Worm (Caenorhabditis elegans): ENCODE data around the gene F53E4.2.

F53E4.2 gene

DNA sequence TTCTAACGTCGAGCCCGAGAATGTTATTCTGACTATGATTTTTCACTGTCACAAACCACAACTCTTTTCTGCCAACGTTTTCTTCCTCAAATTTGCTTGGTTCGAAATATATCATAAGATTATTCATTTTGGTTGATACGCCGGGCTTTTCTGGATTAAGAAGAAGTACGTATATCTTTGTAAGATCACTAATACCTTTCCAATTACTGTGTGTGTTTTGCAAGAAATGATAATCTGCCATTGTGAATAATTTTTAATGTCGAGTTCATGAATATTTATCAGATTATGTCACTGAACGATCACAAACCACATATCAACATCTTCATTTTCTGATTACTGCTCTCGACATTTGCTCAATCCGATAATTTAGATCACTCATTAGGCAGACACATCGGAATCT is 31.4 kb downstream of the F53E4.2 start, which contains the start of gene nhr-196:
Gene nhr-196 (plus strand): TSS at position 118 of the 400 bp plus-strand sequence.
- TF ChIP-seq nhr-10 (tag; optimal IDR thresholded peaks at IDR 0.05) (no peak), mdl-1 (tag; optimal IDR thresholded peaks at IDR 0.05) (no peak), lin-13 (GFP tag; optimal IDR thresholded peaks at IDR 0.05) (no peak), nhr-77 (tag; optimal IDR thresholded peaks at IDR 0.05) (no peak), nhr-237 (tag; optimal IDR thresholded peaks at IDR 0.05) (no peak), crh-2 (tag; optimal IDR thresholded peaks at IDR 0.05) (no peak)

DNA sequence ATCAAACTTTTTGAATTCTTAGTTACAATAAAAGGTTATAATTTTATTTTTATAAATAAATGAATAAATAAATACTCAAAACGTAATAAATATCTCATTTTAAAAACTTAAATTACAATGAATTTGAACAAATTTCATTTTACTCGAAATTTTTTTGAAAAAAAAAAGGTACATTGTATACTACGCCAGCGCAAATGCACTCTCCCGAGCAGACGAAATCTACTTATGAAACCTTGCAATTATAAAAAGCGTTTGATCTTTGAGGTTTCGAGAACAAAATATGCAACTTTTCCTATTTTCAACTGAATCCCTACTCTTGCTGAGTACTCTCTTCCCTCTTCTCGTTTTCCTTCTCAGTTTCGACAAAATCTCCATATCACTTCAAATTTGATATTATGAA is 33.4 kb downstream of the F53E4.2 start, which contains the start of gene nhr-197:
Gene nhr-197 (plus strand): TSS at position 301 of the 400 bp plus-strand sequence.
- no peak for TF ChIP-seq nhr-237 (tag; optimal IDR thresholded peaks at IDR 0.05)
- TF ChIP-seq crh-2 (tag; optimal IDR thresholded peaks at IDR 0.05): no peak
- no peak for TF ChIP-seq snpc-4 (tag; optimal IDR thresholded peaks at IDR 0.05)
- TF ChIP-seq nhr-77 (tag; optimal IDR thresholded peaks at IDR 0.05): no peak
- no peak for TF ChIP-seq mbf-1 (tag; optimal IDR thresholded peaks at IDR 0.05)
- no peak for TF ChIP-seq lin-11 (tag; optimal IDR thresholded peaks at IDR 0.05)
- TF ChIP-seq nhr-129 (tag; optimal IDR thresholded peaks at IDR 0.05): no peak
- no peak for TF ChIP-seq unc-55 (GFP tag; optimal IDR thresholded peaks at IDR 0.05)
- no peak for TF ChIP-seq lsy-2 (tag; optimal IDR thresholded peaks at IDR 0.05)

DNA sequence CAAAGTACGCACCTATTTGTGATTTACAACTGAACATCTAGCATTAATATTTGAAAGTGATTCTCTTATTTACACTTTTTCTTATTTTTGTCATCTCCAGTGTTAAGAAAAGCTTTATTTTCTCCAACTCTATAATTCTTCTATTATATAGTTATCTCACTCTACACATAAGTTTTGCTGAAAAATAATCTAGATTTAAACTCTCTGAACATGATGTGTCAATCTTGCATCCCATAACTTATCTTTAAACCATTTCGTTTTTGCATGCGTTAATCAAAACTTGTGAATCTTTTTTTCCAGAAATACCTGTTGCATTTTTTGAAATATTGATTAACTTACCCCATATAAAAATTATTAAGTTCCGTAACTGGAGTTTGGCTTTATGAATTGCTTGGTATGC is 35.7 kb downstream of the F53E4.2 start, which contains the start of gene nhr-268:
Gene nhr-268 (plus strand): TSS at position 301 of the 400 bp plus-strand sequence.
- TF ChIP-seq nhr-23 (tag; optimal IDR thresholded peaks at IDR 0.05) (no peak), nhr-6 (tag; optimal IDR thresholded peaks at IDR 0.05) (no peak), nhr-25 (tag; optimal IDR thresholded peaks at IDR 0.05) (no peak), ztf-1 (GFP tag; conservative IDR thresholded peaks at IDR 0.05) (no peak), sma-9 (GFP tag; optimal IDR thresholded peaks at IDR 0.05) (no peak), sma-9 (tag; optimal IDR thresholded peaks at IDR 0.05) (no peak), mbf-1 (tag; optimal IDR thresholded peaks at IDR 0.05) (no peak), nhr-10 (tag; optimal IDR thresholded peaks at IDR 0.05) (no peak), F13H6.1 (tag; optimal IDR thresholded peaks at IDR 0.05) (no peak), Y55F3AM.14 (GFP tag; optimal IDR thresholded peaks at IDR 0.05) (no peak), sma-3 (GFP tag; optimal IDR thresholded peaks at IDR 0.05) (no peak), dmd-4 (tag; optimal IDR thresholded peaks at IDR 0.05) (no peak), R02D3.7 (tag; optimal IDR thresholded peaks at IDR 0.05) (no peak), egl-27 (tag; optimal IDR thresholded peaks at IDR 0.05) (no peak), unc-55 (GFP tag; optimal IDR thresholded peaks at IDR 0.05) (no peak), blmp-1 (tag; optimal IDR thresholded peaks at IDR 0.05; ENCODE audit: insufficient read depth) (no peak), sem-4 (tag; optimal IDR thresholded peaks at IDR 0.05) (no peak), ztf-11 (tag; optimal IDR thresholded peaks at IDR 0.05) (no peak)

DNA sequence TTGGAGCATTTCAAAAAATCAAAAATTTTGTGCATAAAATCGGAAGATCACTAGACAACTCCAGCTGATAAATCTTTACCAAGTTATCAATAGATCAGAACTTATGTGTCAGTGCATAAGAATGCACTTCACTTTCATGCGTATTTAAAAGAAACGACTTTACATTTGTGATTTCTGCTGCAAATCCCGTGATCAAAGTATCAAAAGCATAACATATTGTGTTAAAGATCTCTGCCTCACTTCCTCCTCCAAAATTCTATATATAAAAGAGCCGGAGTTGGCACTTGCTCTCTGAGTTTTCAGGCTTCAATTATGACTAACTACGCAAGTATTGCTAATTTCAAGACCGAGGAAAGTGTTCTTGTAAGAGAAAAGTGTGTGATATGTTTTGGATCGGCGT is 39.5 kb downstream of the F53E4.2 start, which contains the start of gene nhr-198:
Gene nhr-198 (plus strand): TSS at position 313 of the 400 bp plus-strand sequence.
- no peak for TF ChIP-seq blmp-1 (tag; optimal IDR thresholded peaks at IDR 0.05; ENCODE audit: insufficient read depth)
- TF ChIP-seq nhr-129 (tag; optimal IDR thresholded peaks at IDR 0.05): no peak
- TF ChIP-seq zag-1 (tag; optimal IDR thresholded peaks at IDR 0.05): no peak
- TF ChIP-seq ztf-4 (tag; optimal IDR thresholded peaks at IDR 0.05): no peak
- no peak for TF ChIP-seq dmd-4 (tag; optimal IDR thresholded peaks at IDR 0.05)
- TF ChIP-seq lin-11 (tag; optimal IDR thresholded peaks at IDR 0.05): no peak
- TF ChIP-seq nhr-11 (tag; optimal IDR thresholded peaks at IDR 0.05): no peak
- no peak for TF ChIP-seq ZK546.5 (tag; optimal IDR thresholded peaks at IDR 0.05)
- TF ChIP-seq F13H6.1 (tag; optimal IDR thresholded peaks at IDR 0.05): no peak
- TF ChIP-seq nhr-10 (tag; optimal IDR thresholded peaks at IDR 0.05): no peak
- TF ChIP-seq nhr-237 (tag; optimal IDR thresholded peaks at IDR 0.05): no peak
- TF ChIP-seq nhr-12 (tag; optimal IDR thresholded peaks at IDR 0.05): no peak

DNA sequence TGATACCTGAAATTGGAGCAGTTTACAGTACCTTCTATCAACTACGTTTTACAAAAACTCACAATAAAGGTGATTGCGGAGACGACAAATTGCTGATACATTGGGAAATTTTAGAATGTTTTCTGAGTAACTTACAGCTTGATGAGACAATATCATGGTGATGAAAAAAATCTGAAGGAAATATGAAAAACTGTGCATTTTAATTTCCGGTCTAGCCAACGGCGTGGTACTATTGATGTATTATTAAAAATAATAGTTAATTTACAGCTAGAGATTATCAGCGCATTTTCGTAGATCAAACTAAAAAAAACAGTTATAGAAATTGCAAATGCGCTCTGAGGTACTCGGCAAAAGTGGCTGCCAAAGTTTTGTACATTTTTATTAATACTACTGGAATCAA is 43.9 kb downstream of the F53E4.2 start, which contains the start of gene srx-29:
Gene srx-29 (minus strand): TSS at position 101 of the 400 bp plus-strand sequence.
- no peak for TF ChIP-seq peb-1 (tag; optimal IDR thresholded peaks at IDR 0.05)
- no peak for TF ChIP-seq gmeb-1 (tag; optimal IDR thresholded peaks at IDR 0.05)
